Fruit fly (Drosophila melanogaster): Measurements from ENCODE around the gene CG1722.

The CG1722 gene

DNA sequence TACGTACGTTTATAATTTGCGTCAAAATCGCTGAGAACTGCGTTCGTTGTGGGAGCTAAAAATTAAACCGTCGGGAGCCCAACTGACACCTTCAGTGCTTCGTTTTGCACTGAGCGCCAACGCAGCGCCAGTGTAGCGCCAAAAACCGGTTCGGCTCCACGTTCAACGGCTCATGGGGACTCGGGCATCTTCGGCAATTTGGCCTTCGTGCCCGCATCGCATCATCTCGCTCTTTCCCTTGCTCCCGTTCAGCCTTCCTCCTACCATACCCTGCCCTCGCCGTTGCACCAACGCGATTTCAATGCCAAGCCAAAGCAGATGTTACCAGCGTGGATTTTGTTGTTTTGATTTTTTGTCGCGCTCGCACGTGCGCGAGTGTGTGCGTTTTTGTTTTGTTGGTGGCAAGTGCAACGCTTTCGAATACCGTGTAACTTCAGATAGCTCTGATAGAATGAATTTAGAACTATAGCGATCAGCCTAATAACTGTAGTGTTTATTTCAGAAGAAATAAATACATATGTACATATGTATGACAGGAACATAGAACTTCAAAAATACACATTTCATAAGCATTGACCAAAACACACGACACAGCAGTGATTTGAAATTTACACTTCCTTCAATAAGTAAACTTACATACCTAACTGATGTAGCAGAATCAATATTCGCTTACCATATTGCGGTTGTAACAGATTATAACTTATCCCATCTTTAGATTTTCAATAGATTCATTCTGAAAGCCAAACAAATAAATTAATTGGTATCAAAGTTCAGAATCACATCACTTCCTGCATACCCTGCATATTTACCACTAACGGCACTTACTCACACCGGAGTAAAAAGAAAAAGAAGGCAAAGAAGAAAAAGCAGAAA lies 30.3 kb upstream of the CG1722 start, which contains the start of gene Mnr (continued):
- no peak for TF ChIP-seq H2.0 (GFP tag; IDR thresholded peaks at IDR 0.05)
- TF ChIP-seq ken (GFP tag; IDR thresholded peaks at IDR 0.05) = no peak
- no peak for TF ChIP-seq emc (GFP tag; optimal IDR thresholded peaks at IDR 0.05)
- TF ChIP-seq fd3F (GFP tag; optimal IDR thresholded peaks at IDR 0.05) = no peak
- TF ChIP-seq sens (GFP tag) = peak; percentile 82
- TF ChIP-seq her (GFP tag; optimal IDR thresholded peaks at IDR 0.05) = no peak
- TF ChIP-seq HHEX (GFP tag; optimal IDR thresholded peaks at IDR 0.05) = no peak
- no peak for TF ChIP-seq CG14710 (tag; optimal IDR thresholded peaks at IDR 0.05)
- TF ChIP-seq CG4404 (GFP tag; IDR thresholded peaks at IDR 0.05) = no peak
- no peak for TF ChIP-seq Dip2 (GFP tag; IDR thresholded peaks at IDR 0.05)
- TF ChIP-seq CG11247 (GFP tag; IDR thresholded peaks at IDR 0.05) = no peak
- TF ChIP-seq pzg (GFP tag; optimal IDR thresholded peaks at IDR 0.05) = no peak
- TF ChIP-seq pan (optimal IDR thresholded peaks at IDR 0.05) = no peak
- peak in 1 of 2 experiments; percentile 56 for TF ChIP-seq pan (GFP tag; optimal IDR thresholded peaks at IDR 0.05 in 1 of 2, IDR thresholded peaks at IDR 0.05 in 1 of 2)
- no peak for TF ChIP-seq lilli (GFP tag; optimal IDR thresholded peaks at IDR 0.05)
- no peak for TF ChIP-seq CG7372 (GFP tag; IDR thresholded peaks at IDR 0.05)
- TF ChIP-seq CG11696 (GFP tag; IDR thresholded peaks at IDR 0.05) = no peak
- peak; percentile 77 for TF ChIP-seq cwo (GFP tag; optimal IDR thresholded peaks at IDR 0.05)
- TF ChIP-seq CG17829 (tag; optimal IDR thresholded peaks at IDR 0.05) = no peak
- TF ChIP-seq CG7271 (tag; optimal IDR thresholded peaks at IDR 0.05) = no peak
- TF ChIP-seq lov (optimal IDR thresholded peaks at IDR 0.05) = no peak
- TF ChIP-seq lov (GFP tag; IDR thresholded peaks at IDR 0.05) = no peak
- TF ChIP-seq kni (GFP tag; optimal IDR thresholded peaks at IDR 0.05) = peak; percentile 67
- TF ChIP-seq CG8359 (GFP tag; optimal IDR thresholded peaks at IDR 0.05; ENCODE audit: borderline replicate concordance) = no peak
- no peak for TF ChIP-seq CG4730 (GFP tag; IDR thresholded peaks at IDR 0.05)
- TF ChIP-seq Hmx (GFP tag; optimal IDR thresholded peaks at IDR 0.05) = no peak
- no peak for TF ChIP-seq CG13624 (GFP tag; optimal IDR thresholded peaks at IDR 0.05)
- TF ChIP-seq grn (GFP tag; optimal IDR thresholded peaks at IDR 0.05) = no peak
- TF ChIP-seq CG15269 (tag; optimal IDR thresholded peaks at IDR 0.05) = no peak
- TF ChIP-seq eyg (GFP tag; optimal IDR thresholded peaks at IDR 0.05) = no peak
- no peak for TF ChIP-seq CG31441 (GFP tag; IDR thresholded peaks at IDR 0.05)
- no peak for TF ChIP-seq NfI (GFP tag; optimal IDR thresholded peaks at IDR 0.05)
- peak; percentile 59; the same call in 2 of the 3 replicates for TF ChIP-seq CG17361 (GFP tag; IDR thresholded peaks at IDR 0.05)
- TF ChIP-seq repo (GFP tag; optimal IDR thresholded peaks at IDR 0.05) = no peak
- TF ChIP-seq nmo (GFP tag; optimal IDR thresholded peaks at IDR 0.05) = peak; percentile 2
- no peak for TF ChIP-seq CG2875 (GFP tag; optimal IDR thresholded peaks at IDR 0.05)
- TF ChIP-seq corto (GFP tag; optimal IDR thresholded peaks at IDR 0.05) = no peak
- no peak for TF ChIP-seq wek (GFP tag; optimal IDR thresholded peaks at IDR 0.05)
- TF ChIP-seq Ravus (GFP tag; IDR thresholded peaks at IDR 0.05) = no peak
- TF ChIP-seq CG12299 (tag; optimal IDR thresholded peaks at IDR 0.05) = no peak
- TF ChIP-seq lbe (GFP tag; optimal IDR thresholded peaks at IDR 0.05) = no peak
- no peak for TF ChIP-seq CG6689 (GFP tag; IDR thresholded peaks at IDR 0.05)
- TF ChIP-seq CG14860 (GFP tag; IDR thresholded peaks at IDR 0.05; ENCODE audit: partially characterized antibody) = no peak
- peak; percentile 24 for TF ChIP-seq dm (GFP tag; optimal IDR thresholded peaks at IDR 0.05)
- peak; percentile 62 for TF ChIP-seq nom (GFP tag; optimal IDR thresholded peaks at IDR 0.05)
- no peak for TF ChIP-seq Camta (GFP tag; optimal IDR thresholded peaks at IDR 0.05)
- no peak for TF ChIP-seq CG8765 (GFP tag; IDR thresholded peaks at IDR 0.05)
- no peak for TF ChIP-seq ind (GFP tag; optimal IDR thresholded peaks at IDR 0.05)
- peak; percentile 36; the same call in 1 of the 2 replicates for TF ChIP-seq seq (GFP tag; IDR thresholded peaks at IDR 0.05)
- TF ChIP-seq chn (GFP tag; optimal IDR thresholded peaks at IDR 0.05) = no peak

Measured in whole organism, embryonic.